Fruit fly (Drosophila melanogaster) whole organism, adult: ENCODE results near the gene CG31183.

Experiments used
- CG12768 ChIP-seq: fragments of 200-800 bp; sonication (Bioruptor generic); optimal IDR thresholded peaks from 2 replicates; lab custom pipeline; 2017; ENCODE audit warnings: missing biosample characterization, missing genetic modification characterization, mild to moderate bottlenecking, moderate library complexity, missing genetic modification reagents
- CG1620 ChIP-seq: fragments of 200-800 bp; sonication (Bioruptor generic); optimal IDR thresholded peaks from 2 replicates; lab custom pipeline; 2016; ENCODE audit warnings: missing biosample characterization, missing genetic modification characterization
- CG33017 ChIP-seq: fragments of 200-800 bp; sonication (Bioruptor generic); optimal IDR thresholded peaks from 2 replicates; lab custom pipeline; 2018; ENCODE audit warnings: missing biosample characterization, mild to moderate bottlenecking, missing genetic modification characterization, moderate library complexity
- Clk ChIP-seq: fragments of 200-800 bp; sonication (Bioruptor generic); optimal IDR thresholded peaks from 2 replicates; lab custom pipeline; 2017; ENCODE audit warnings: missing biosample characterization, missing genetic modification characterization
- Mnt ChIP-seq: fragments of 200-800 bp; sonication (Bioruptor generic); optimal IDR thresholded peaks from 2 replicates; lab custom pipeline; 2016; ENCODE audit warnings: missing biosample characterization, mild to moderate bottlenecking, missing genetic modification characterization
- cic ChIP-seq: fragments of 200-800 bp; sonication (Bioruptor generic); optimal IDR thresholded peaks from 2 replicates; lab custom pipeline; 2017; ENCODE audit warnings: missing biosample characterization, mild to moderate bottlenecking, missing genetic modification characterization, moderate library complexity
- cnc ChIP-seq, 2 experiments: fragments of >200 bp; optimal IDR thresholded peaks; 2 replicates each; lab custom pipeline; 2017
- kay ChIP-seq: fragments of 200-800 bp; sonication (Bioruptor generic); peaks from one replicate; lab custom pipeline; 2016; ENCODE audit warnings: missing biosample characterization, missing genetic modification characterization, borderline replicate concordance
- ovo ChIP-seq: fragments of 200-800 bp; sonication (Bioruptor generic); optimal IDR thresholded peaks from 2 replicates; lab custom pipeline; 2016; ENCODE audit warnings: missing biosample characterization, missing genetic modification characterization
- tj ChIP-seq: fragments of 200-800 bp; sonication (Bioruptor generic); optimal IDR thresholded peaks from 3 replicates; lab custom pipeline; 2017; ENCODE audit warnings: missing biosample characterization, mild to moderate bottlenecking, missing genetic modification characterization, moderate library complexity
- toe ChIP-seq: fragments of 200-800 bp; sonication (Bioruptor generic); optimal IDR thresholded peaks from 2 replicates; lab custom pipeline; 2016; ENCODE audit warnings: missing biosample characterization, missing genetic modification characterization

dm6 chr3R:15836864-15837824 lies 38.6 kb downstream of the CG31183 start, which contains the start of the genes ND-23 and spn-E:
- TF ChIP-seq kay (GFP tag; lab: Kevin White, UChicago) (no peak), tj (peak; percentile 85), Mnt (GFP tag; lab: Kevin White, UChicago) (no peak), CG33017 (tag; lab: Kevin White, UChicago) (peak; percentile 63), cnc (optimal IDR thresholded peaks at IDR 0.05; lab: Kevin White, UChicago) (no peak), CG1620 (GFP tag; lab: Kevin White, UChicago) (no peak), Clk (GFP tag; lab: Kevin White, UChicago) (no peak), toe (GFP tag; lab: Kevin White, UChicago) (peak; percentile 55), ovo (GFP tag; lab: Kevin White, UChicago) (peak; percentile 76), cic (GFP tag; lab: Kevin White, UChicago) (no peak), CG12768 (GFP tag; lab: Kevin White, UChicago) (no peak)
